Fruit fly (Drosophila melanogaster): ENCODE results near the gene MICAL-like.

dm6 chr3L:13030055-13030634 lies 15.0 kb upstream of the MICAL-like start:
- TF ChIP-seq eg (GFP tag; IDR thresholded peaks at IDR 0.05) (no peak), Smox (GFP tag; optimal IDR thresholded peaks at IDR 0.05) (no peak), CG6854 (GFP tag; optimal IDR thresholded peaks at IDR 0.05) (no peak)
